Worm (Caenorhabditis elegans): ENCODE measurements around the gene nprl-3.

DNA sequence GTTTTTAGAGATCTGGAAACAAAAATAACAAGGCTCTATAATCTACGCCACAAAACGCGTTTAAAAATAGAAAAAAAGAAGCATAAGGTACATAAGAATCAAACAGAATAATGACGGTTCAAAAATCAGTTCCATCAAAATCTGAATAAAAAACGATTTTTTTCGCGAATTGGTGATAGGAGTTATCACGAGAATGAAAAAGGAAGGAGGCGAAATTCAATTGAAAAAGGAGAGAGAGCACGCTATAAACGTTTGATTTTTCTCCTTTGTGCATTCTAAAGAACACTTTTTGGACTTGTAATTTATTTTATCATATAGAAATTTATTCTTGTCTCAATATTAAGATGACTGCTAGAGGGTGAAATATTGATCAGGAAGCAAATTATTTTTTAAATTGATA lies 45.9 kb upstream of the nprl-3 start:
- TF ChIP-seq him-1 (tag; optimal IDR thresholded peaks at IDR 0.05) (no peak), dao-5 (tag; optimal IDR thresholded peaks at IDR 0.05) (no peak)
